Worm (Caenorhabditis elegans) whole organism, young adult: Measurements from ENCODE around the gene ZK1290.11.

Source experiments
- K12H6.12 ChIP-seq: fragments of 200-800 bp; sonication (Bioruptor generic); optimal IDR thresholded peaks from 2 replicates; lab custom pipeline; 2018; ENCODE audit warnings: mild to moderate bottlenecking, missing genetic modification characterization, missing compliant biosample characterization
- akir-1 ChIP-seq: fragments of 200-800 bp; sonication (Bioruptor generic); optimal IDR thresholded peaks from 2 replicates; lab custom pipeline; 2018; ENCODE audit warnings: mild to moderate bottlenecking, missing genetic modification characterization, moderate library complexity, missing compliant biosample characterization
- attf-3 ChIP-seq: fragments of 200-800 bp; sonication (Bioruptor generic); conservative IDR thresholded peaks from 2 replicates; pipeline ENCODE4 v1.3.6; 2022; ENCODE audit warnings: missing genetic modification reagents, missing genetic modification characterization, missing compliant biosample characterization
- ceh-100 ChIP-seq: fragments of 200-800 bp; sonication (Bioruptor generic); IDR thresholded peaks from 2 replicates; pipeline ENCODE4 v1.3.6; 2022; ENCODE audit warnings: missing genetic modification reagents, missing genetic modification characterization, missing compliant biosample characterization
- nhr-80 ChIP-seq: sonication (generic microtip); optimal IDR thresholded peaks from 2 replicates; lab custom pipeline; 2016; ENCODE audit warnings: missing genetic modification characterization, missing compliant biosample characterization
- pha-4 ChIP-seq: fragments of 150-350 bp; sonication (generic microtip); optimal IDR thresholded peaks from 2 replicates; lab custom pipeline; 2014; ENCODE audit warnings: missing biosample characterization, missing genetic modification reagents, missing genetic modification characterization
- ztf-18 ChIP-seq: sonication (generic microtip); optimal IDR thresholded peaks from 2 replicates; lab custom pipeline; 2016; ENCODE audit warnings: missing genotype, mild to moderate bottlenecking, missing genetic modification characterization, missing compliant biosample characterization

- TF ChIP-seq pha-4 (tag; lab: Kevin White, UChicago) = no peak
- TF ChIP-seq ztf-18 (tag; lab: Kevin White, UChicago) = no peak
- TF ChIP-seq nhr-80 = no peak
- TF ChIP-seq ceh-100 (GFP tag; lab: Robert Waterston, UW) = no peak
- no peak for TF ChIP-seq akir-1 (GFP tag; lab: Kevin White, UChicago)
- TF ChIP-seq attf-3 (GFP tag; lab: Robert Waterston, UW) = no peak
- no peak for TF ChIP-seq K12H6.12
Measured at ce11 chrII:7594262-7594661, 32.9 kb upstream of the ZK1290.11 start.
